Fruit fly (Drosophila melanogaster) whole organism, embryonic: ENCODE data around the gene CG46412.
A peak's percentile ranks its signal among the peaks of the same experiment; 100 is the strongest.

Experiments
- ATbp ChIP-seq: fragments of 200-800 bp; sonication (Bioruptor generic); optimal IDR thresholded peaks from 2 replicates; lab custom pipeline; 2017; ENCODE audit warnings: missing biosample characterization, mild to moderate bottlenecking, missing genetic modification characterization, missing genetic modification reagents
- Awh ChIP-seq: fragments of 200-800 bp; sonication (Bioruptor generic); IDR thresholded peaks from 2 replicates; pipeline ENCODE4, ENCODE4 v1.3.6; 2022; ENCODE audit warnings: missing biosample characterization, missing genetic modification characterization
- Blimp-1 ChIP-seq: fragments of 200-800 bp; sonication (Bioruptor generic); optimal IDR thresholded peaks from 3 replicates; lab custom pipeline; 2018; ENCODE audit warnings: missing biosample characterization, missing genetic modification characterization, mild to moderate bottlenecking, moderate library complexity, missing genetic modification reagents
- CG11085 ChIP-seq: fragments of 200-800 bp; sonication (Bioruptor generic); IDR thresholded peaks from 2 replicates; pipeline ENCODE4 v1.3.6; 2022; ENCODE audit warnings: missing biosample characterization, missing genetic modification characterization
- CG11247 ChIP-seq: fragments of 200-800 bp; sonication (Bioruptor generic); IDR thresholded peaks from 2 replicates; pipeline ENCODE4 v1.3.6; 2022; ENCODE audit warnings: missing biosample characterization, missing genetic modification characterization
- CG11695 ChIP-seq: fragments of 200-800 bp; sonication (Bioruptor generic); IDR thresholded peaks from 3 replicates; pipeline ENCODE4 v1.3.6; 2022; ENCODE audit warnings: missing biosample characterization, missing genetic modification characterization
- CG12219 ChIP-seq: fragments of 200-800 bp; sonication (Bioruptor generic); optimal IDR thresholded peaks from 3 replicates; lab custom pipeline; 2018; ENCODE audit warnings: missing biosample characterization, mild to moderate bottlenecking, missing genetic modification characterization
- CG1233 ChIP-seq: fragments of 200-800 bp; sonication (Bioruptor generic); optimal IDR thresholded peaks from 4 replicates; lab custom pipeline; 2018; ENCODE audit warnings: missing biosample characterization, mild to moderate bottlenecking, missing genetic modification characterization
- CG13424 ChIP-seq: fragments of 200-800 bp; sonication (Bioruptor generic); optimal IDR thresholded peaks from 2 replicates; lab custom pipeline; 2019; ENCODE audit warnings: missing biosample characterization, mild to moderate bottlenecking, missing genetic modification characterization, moderate library complexity
- CG15601 ChIP-seq: fragments of 200-800 bp; sonication (Bioruptor generic); optimal IDR thresholded peaks from 3 replicates; lab custom pipeline; 2019; ENCODE audit warnings: missing biosample characterization, mild to moderate bottlenecking, missing genetic modification characterization, moderate library complexity
- CG15696 ChIP-seq: fragments of 200-800 bp; sonication (Bioruptor generic); optimal IDR thresholded peaks from 2 replicates; lab custom pipeline; 2019; ENCODE audit warnings: missing biosample characterization, mild to moderate bottlenecking, missing genetic modification characterization, moderate library complexity
- CG16779 ChIP-seq: fragments of 200-800 bp; sonication (Bioruptor generic); IDR thresholded peaks from 2 replicates; pipeline ENCODE4 v1.3.6; 2022; ENCODE audit warnings: missing biosample characterization, missing genetic modification characterization
- CG18599 ChIP-seq: fragments of 200-800 bp; sonication (Bioruptor generic); optimal IDR thresholded peaks from 3 replicates; lab custom pipeline; 2017; ENCODE audit warnings: missing biosample characterization, missing genetic modification characterization, mild to moderate bottlenecking, moderate library complexity, missing genetic modification reagents
- CG2202 ChIP-seq: fragments of 200-800 bp; sonication (Bioruptor generic); optimal IDR thresholded peaks from 2 replicates; lab custom pipeline; 2018; ENCODE audit warnings: missing biosample characterization, mild to moderate bottlenecking, missing genetic modification characterization
- CG34422 ChIP-seq: fragments of 200-800 bp; sonication (Bioruptor generic); IDR thresholded peaks from 3 replicates; pipeline ENCODE4 v1.3.6; 2022; ENCODE audit warnings: missing biosample characterization, missing genetic modification characterization
- CG4707 ChIP-seq: fragments of 200-800 bp; sonication (Bioruptor generic); optimal IDR thresholded peaks from 2 replicates; lab custom pipeline; 2018; ENCODE audit warnings: missing biosample characterization, mild to moderate bottlenecking, missing genetic modification characterization, moderate library complexity
- CG6272 ChIP-seq: fragments of 200-800 bp; sonication (Bioruptor generic); IDR thresholded peaks from 2 replicates; pipeline ENCODE4 v1.3.6; 2022; ENCODE audit warnings: missing biosample characterization, missing genetic modification characterization
- CG7556 ChIP-seq: fragments of 200-800 bp; sonication (Bioruptor generic); optimal IDR thresholded peaks from 2 replicates; lab custom pipeline; 2017; ENCODE audit warnings: missing biosample characterization, mild to moderate bottlenecking, missing genetic modification characterization
- CG8290 ChIP-seq, 3 experiments: fragments of 200-800 bp; sonication (Bioruptor generic); optimal IDR thresholded peaks; 2 replicates each; lab custom pipeline; 2016 to 2019; ENCODE audit warnings: missing biosample characterization in 3 of 3, missing genetic modification characterization in 3 of 3, mild to moderate bottlenecking in 2 of 3, moderate library complexity in 1 of 3
- CG8765 ChIP-seq: fragments of 200-800 bp; sonication (Bioruptor generic); IDR thresholded peaks from 2 replicates; pipeline ENCODE4 v1.3.6; 2022; ENCODE audit warnings: missing biosample characterization, missing genetic modification characterization
- CoRest ChIP-seq: fragments of 200-800 bp; sonication (Bioruptor generic); optimal IDR thresholded peaks from 3 replicates; lab custom pipeline; 2018; ENCODE audit warnings: missing biosample characterization, mild to moderate bottlenecking, missing genetic modification characterization, moderate library complexity
- Dad ChIP-seq: fragments of 200-800 bp; sonication (Bioruptor generic); optimal IDR thresholded peaks from 3 replicates; lab custom pipeline; 2016; ENCODE audit warnings: missing biosample characterization, missing genetic modification characterization
- Hr39 ChIP-seq: fragments of >200 bp; optimal IDR thresholded peaks from 2 replicates; lab custom pipeline; 2017
- Hsf ChIP-seq: fragments of 200-800 bp; sonication (Bioruptor generic); optimal IDR thresholded peaks from 3 replicates; lab custom pipeline; 2016; ENCODE audit warnings: missing biosample characterization, missing genetic modification characterization
- Nf-YB ChIP-seq: fragments of 200-800 bp; sonication (Bioruptor generic); optimal IDR thresholded peaks from 3 replicates; lab custom pipeline; 2019; ENCODE audit warnings: missing biosample characterization, mild to moderate bottlenecking, missing genetic modification characterization, moderate library complexity
- NfI ChIP-seq: fragments of 200-800 bp; sonication (Bioruptor generic); optimal IDR thresholded peaks from 3 replicates; lab custom pipeline; 2018; ENCODE audit warnings: missing biosample characterization, mild to moderate bottlenecking, missing genetic modification characterization, moderate library complexity
- Opbp ChIP-seq: fragments of 200-800 bp; sonication (Bioruptor generic); IDR thresholded peaks from 3 replicates; pipeline ENCODE4 v1.3.6; 2022; ENCODE audit warnings: missing biosample characterization, missing genetic modification characterization; ENCODE audit not compliant: partially characterized antibody
- Pdp1 ChIP-seq, 2 experiments: fragments of 200-800 bp; sonication (Bioruptor generic); optimal IDR thresholded peaks; 3 replicates each; lab custom pipeline; 2016; ENCODE audit warnings: missing biosample characterization in 2 of 2, missing genetic modification characterization in 2 of 2, mild to moderate bottlenecking in 1 of 2, moderate library complexity in 1 of 2
- Rx ChIP-seq: fragments of 200-800 bp; sonication (Bioruptor generic); IDR thresholded peaks from 2 replicates; pipeline ENCODE4 v1.3.6; 2022; ENCODE audit warnings: missing biosample characterization, missing genetic modification characterization
- Spps ChIP-seq: fragments of 200-800 bp; sonication (Bioruptor generic); optimal IDR thresholded peaks from 2 replicates; lab custom pipeline; 2018; ENCODE audit warnings: missing biosample characterization, mild to moderate bottlenecking, missing genetic modification characterization
- ab ChIP-seq: fragments of 200-800 bp; sonication (Bioruptor generic); optimal IDR thresholded peaks from 2 replicates; lab custom pipeline; 2016; ENCODE audit warnings: missing biosample characterization, missing genetic modification characterization
- aop ChIP-seq: fragments of 200-800 bp; sonication (Bioruptor generic); IDR thresholded peaks from 2 replicates; pipeline ENCODE4 v1.3.6; 2022; ENCODE audit warnings: missing biosample characterization, missing genetic modification characterization
- bigmax ChIP-seq: fragments of 200-800 bp; sonication (Bioruptor generic); optimal IDR thresholded peaks from 2 replicates; lab custom pipeline; 2018; ENCODE audit warnings: missing biosample characterization, mild to moderate bottlenecking, missing genetic modification characterization
- bsh ChIP-seq, 2 experiments: fragments of 200-800 bp; sonication (Bioruptor generic); optimal IDR thresholded peaks; 2 replicates each; lab custom pipeline; 2017 to 2018; ENCODE audit warnings: mild to moderate bottlenecking in 2 of 2, missing biosample characterization in 2 of 2, missing genetic modification characterization in 2 of 2, moderate library complexity in 1 of 2
- caup ChIP-seq: fragments of 200-800 bp; sonication (Bioruptor generic); optimal IDR thresholded peaks from 3 replicates; lab custom pipeline; 2017; ENCODE audit warnings: missing biosample characterization, mild to moderate bottlenecking, missing genetic modification characterization, moderate library complexity; ENCODE audit not compliant: severe bottlenecking
- ci ChIP-seq: fragments of 200-800 bp; sonication (Bioruptor generic); IDR thresholded peaks from 3 replicates; pipeline ENCODE4 v1.3.6; 2022; ENCODE audit warnings: missing biosample characterization, missing genetic modification characterization
- dimm ChIP-seq: fragments of 200-800 bp; sonication (Bioruptor generic); IDR thresholded peaks from 2 replicates; pipeline ENCODE4 v1.3.6; 2022; ENCODE audit warnings: missing biosample characterization, missing genetic modification characterization
- disco-r ChIP-seq: fragments of 200-800 bp; sonication (Bioruptor generic); optimal IDR thresholded peaks from 2 replicates; lab custom pipeline; 2016; ENCODE audit warnings: missing biosample characterization, missing genetic modification characterization
- dm ChIP-seq: fragments of 200-800 bp; sonication (Bioruptor generic); optimal IDR thresholded peaks from 3 replicates; lab custom pipeline; 2016; ENCODE audit warnings: missing biosample characterization, missing genetic modification characterization
- kah ChIP-seq: fragments of 200-800 bp; sonication (Bioruptor generic); optimal IDR thresholded peaks from 2 replicates; lab custom pipeline; 2018; ENCODE audit warnings: missing biosample characterization, mild to moderate bottlenecking, missing genetic modification characterization
- pb ChIP-seq: fragments of 200-800 bp; sonication (Bioruptor generic); optimal IDR thresholded peaks from 3 replicates; lab custom pipeline; 2016; ENCODE audit warnings: missing biosample characterization, missing genetic modification characterization
- pita ChIP-seq: fragments of 200-800 bp; sonication (Bioruptor generic); optimal IDR thresholded peaks from 2 replicates; lab custom pipeline; 2017; ENCODE audit warnings: missing biosample characterization, mild to moderate bottlenecking, missing genetic modification characterization
- seq ChIP-seq: fragments of 200-800 bp; sonication (Bioruptor generic); IDR thresholded peaks from 2 replicates; pipeline ENCODE4 v1.3.6; 2022; ENCODE audit warnings: missing biosample characterization, missing genetic modification characterization
- tgo ChIP-seq: fragments of 200-800 bp; sonication (Bioruptor generic); IDR thresholded peaks from 3 replicates; pipeline ENCODE4 v1.3.6; 2022; ENCODE audit warnings: missing biosample characterization, missing genetic modification characterization
- tio ChIP-seq: fragments of 200-800 bp; sonication (Bioruptor generic); optimal IDR thresholded peaks from 2 replicates; lab custom pipeline; 2017; ENCODE audit warnings: missing biosample characterization, missing genetic modification characterization, inconsistent platforms
- trh ChIP-seq: fragments of 200-800 bp; sonication (Bioruptor generic); optimal IDR thresholded peaks from 2 replicates; lab custom pipeline; 2016; ENCODE audit warnings: missing biosample characterization, missing genetic modification characterization
- usp ChIP-seq: fragments of >200 bp; optimal IDR thresholded peaks from 2 replicates; lab custom pipeline; 2017; ENCODE audit warnings: missing biosample characterization, missing genetic modification characterization
- zf30C ChIP-seq: fragments of 200-800 bp; sonication (Bioruptor generic); optimal IDR thresholded peaks from 3 replicates; lab custom pipeline; 2018; ENCODE audit warnings: missing biosample characterization, mild to moderate bottlenecking, missing genetic modification characterization

The CG46412 gene

dm6 chr3L:11555662-11556460, 8.0 kb downstream of the CG46412 start (continued):
- TF ChIP-seq tio (GFP tag; lab: Kevin White, UChicago) (peak; percentile 67), pita (GFP tag; lab: Kevin White, UChicago) (no peak), CG15601 (tag; lab: Kevin White, UChicago) (peak; percentile 84), zf30C (GFP tag; lab: Kevin White, UChicago) (peak; percentile 65), aop (GFP tag; lab: Robert Waterston, UW) (0 out of 2 replicates have a peak, but pooled peaks have one; percentile 42), dimm (GFP tag; lab: Robert Waterston, UW) (no peak), CG7556 (GFP tag; lab: Kevin White, UChicago) (peak; percentile 84), CG34422 (no peak), CG16779 (GFP tag; lab: Robert Waterston, UW) (no peak), Pdp1 (GFP tag; optimal IDR thresholded peaks at IDR 0.05; lab: Kevin White, UChicago) (peak in 1 of 2 experiments; percentile 59), CG11695 (GFP tag; lab: Robert Waterston, UW) (peak; percentile 80), Opbp (GFP tag; lab: Robert Waterston, UW) (0 out of 3 replicates have a peak, but pooled peaks have one; percentile 24), CG11247 (GFP tag; lab: Robert Waterston, UW) (no peak), bsh (GFP tag; optimal IDR thresholded peaks at IDR 0.05; lab: Kevin White, UChicago) (peak in 1 of 2 experiments; percentile 89), ATbp (GFP tag; lab: Kevin White, UChicago) (peak; percentile 38), seq (GFP tag; lab: Robert Waterston, UW) (no peak), CG12219 (GFP tag; lab: Kevin White, UChicago) (no peak), caup (GFP tag; lab: Kevin White, UChicago) (peak; percentile 54), ci (GFP tag; lab: Robert Waterston, UW) (peak; percentile 29; the same call in 2 of the 3 replicates), CG1233 (GFP tag; lab: Kevin White, UChicago) (peak; percentile 68), CG18599 (peak; percentile 76), Hr39 (no peak), Rx (GFP tag; lab: Robert Waterston, UW) (no peak), Dad (GFP tag; lab: Kevin White, UChicago) (no peak), trh (GFP tag; lab: Kevin White, UChicago) (peak; percentile 46), Spps (tag; lab: Kevin White, UChicago) (peak; percentile 46), tgo (GFP tag; lab: Robert Waterston, UW) (peak; percentile 53; the same call in 2 of the 3 replicates), CG8290 (GFP tag; optimal IDR thresholded peaks at IDR 0.05; lab: Kevin White, UChicago) (no peak), CG8290 (tag; optimal IDR thresholded peaks at IDR 0.05; lab: Kevin White, UChicago) (peak in 1 of 2 experiments; percentile 66), kah (GFP tag; lab: Kevin White, UChicago) (no peak), CG2202 (tag; lab: Kevin White, UChicago) (peak; percentile 63), CG4707 (GFP tag; lab: Kevin White, UChicago) (peak; percentile 30), dm (GFP tag; lab: Kevin White, UChicago) (peak; percentile 31), CoRest (peak; percentile 87), Awh (no peak), ab (GFP tag; lab: Kevin White, UChicago) (no peak), Nf-YB (GFP tag; lab: Kevin White, UChicago) (peak; percentile 64), Hsf (GFP tag; lab: Kevin White, UChicago) (peak; percentile 57), CG13424 (tag; lab: Kevin White, UChicago) (peak; percentile 84), pb (GFP tag; lab: Kevin White, UChicago) (no peak), usp (GFP tag; lab: Kevin White, UChicago) (no peak), CG8765 (GFP tag; lab: Robert Waterston, UW) (no peak), CG11085 (GFP tag; lab: Robert Waterston, UW) (no peak), disco-r (GFP tag; lab: Kevin White, UChicago) (peak; percentile 41), bigmax (GFP tag; lab: Kevin White, UChicago) (no peak), Blimp-1 (peak; percentile 89), NfI (GFP tag; lab: Kevin White, UChicago) (peak; percentile 39), CG15696 (tag; lab: Kevin White, UChicago) (peak; percentile 65), CG6272 (no peak)
